Worm (Caenorhabditis elegans): Measurements from ENCODE around the gene srh-289.
A peak's percentile ranks its signal among the peaks of the same experiment; 100 is the strongest.

srh-289 gene

DNA sequence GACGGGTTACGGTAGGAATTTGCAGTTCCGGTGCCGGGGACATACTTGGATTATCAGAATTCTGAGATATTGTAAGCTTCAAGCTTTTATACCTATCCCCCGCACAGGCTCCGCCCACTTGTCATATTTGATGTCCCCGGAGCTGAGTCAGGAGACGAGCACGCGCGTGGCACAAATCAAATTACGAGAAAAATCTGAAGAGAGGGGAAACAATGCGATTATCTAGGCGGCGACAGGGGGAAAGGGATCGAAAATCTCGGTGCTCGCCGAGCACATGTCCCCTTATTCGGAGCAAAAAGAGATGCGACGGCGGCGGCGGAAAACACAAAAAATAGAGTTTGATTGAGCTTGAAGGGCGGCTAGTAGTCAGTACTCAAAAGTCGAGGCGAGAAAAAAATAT, 44.7 kb downstream of the srh-289 start, which contains the start of gene R12G8.1:
Gene R12G8.1, minus strand, starts transcription at position 63 of the 400 bp plus-strand sequence.
- TF ChIP-seq ces-1 (GFP tag; optimal IDR thresholded peaks at IDR 0.05) (peak; percentile 82), M03D4.4 (tag; optimal IDR thresholded peaks at IDR 0.05) (no peak), drap-1 (GFP tag; optimal IDR thresholded peaks at IDR 0.05) (peak; percentile 44)

ce11 chrV:17746959-17747358, 46.9 kb downstream of the srh-289 start, which contains the start of gene twk-36:
Gene twk-36 (minus strand): TSS chrV:17747059.
- no peak for TF ChIP-seq lin-32 (GFP tag; optimal IDR thresholded peaks at IDR 0.05)

DNA sequence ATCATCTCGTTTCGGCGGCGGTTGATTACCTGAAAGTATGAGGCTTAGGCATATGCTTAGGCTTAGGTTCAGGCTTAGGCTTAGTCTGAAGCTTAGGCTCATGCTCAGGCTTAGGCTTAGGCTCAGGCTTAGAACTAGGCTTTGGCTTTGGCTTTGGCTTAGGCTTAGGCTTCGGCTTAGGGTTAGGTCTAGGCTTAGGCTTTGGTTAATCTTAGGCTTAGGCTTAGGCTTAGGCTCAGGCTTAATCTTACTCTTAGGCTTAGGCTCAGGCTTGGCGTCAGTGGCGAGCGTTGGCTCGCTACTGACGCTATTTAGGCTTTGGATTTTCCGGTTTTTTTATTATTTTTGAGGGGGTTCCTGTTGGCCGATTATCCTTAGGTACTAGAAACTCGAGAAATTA, 50.1 kb downstream of the srh-289 start:
- TF ChIP-seq ceh-83 (GFP tag; optimal IDR thresholded peaks at IDR 0.05) (peak; percentile 53), nhr-12 (tag; optimal IDR thresholded peaks at IDR 0.05) (no peak)
